Fruit fly (Drosophila melanogaster): Measurements from ENCODE around the gene Taf8.
A peak's percentile ranks its signal among the peaks of the same experiment; 100 is the strongest.

The Taf8 gene

dm6 chrX:18100146-18100669, 1.6 kb upstream of the Taf8 start:
- TF ChIP-seq rgr (GFP tag; optimal IDR thresholded peaks at IDR 0.05), result no peak
- TF ChIP-seq Hnf4 (GFP tag; optimal IDR thresholded peaks at IDR 0.05), result no peak
- no peak for TF ChIP-seq brk (GFP tag; optimal IDR thresholded peaks at IDR 0.05)
- TF ChIP-seq psq (GFP tag; optimal IDR thresholded peaks at IDR 0.05), result no peak
- TF ChIP-seq Rel (GFP tag; optimal IDR thresholded peaks at IDR 0.05), result no peak
- peak; percentile 65 for TF ChIP-seq Rel (tag; optimal IDR thresholded peaks at IDR 0.05)
- no peak for TF ChIP-seq sage (GFP tag; optimal IDR thresholded peaks at IDR 0.05)

dm6 chrX:18101098-18101711, 565 bp upstream of the Taf8 start, which contains the start of gene Mvb12:
Mvb12 (minus strand) TSS chrX:18101314.
- TF ChIP-seq Hnf4 (GFP tag; optimal IDR thresholded peaks at IDR 0.05) (peak; percentile 8), dmrt93B (GFP tag; optimal IDR thresholded peaks at IDR 0.05) (no peak), Rel (GFP tag; optimal IDR thresholded peaks at IDR 0.05) (no peak), Rel (tag; optimal IDR thresholded peaks at IDR 0.05) (peak; percentile 30)

dm6 chrX:18103353-18103752, 1.6 kb downstream of the Taf8 start, which contains the start of gene CG7135:
CG7135 (plus strand) TSS chrX:18103653.
- TF ChIP-seq woc (GFP tag; optimal IDR thresholded peaks at IDR 0.05) (no peak), ey (GFP tag; optimal IDR thresholded peaks at IDR 0.05) (no peak)

dm6 chrX:18106686-18107085, 4.9 kb downstream of the Taf8 start:
- no peak for TF ChIP-seq h (GFP tag; optimal IDR thresholded peaks at IDR 0.05)
- no peak for TF ChIP-seq N (GFP tag; optimal IDR thresholded peaks at IDR 0.05)
- TF ChIP-seq woc (GFP tag; optimal IDR thresholded peaks at IDR 0.05), result no peak
- no peak for TF ChIP-seq Dif (GFP tag; optimal IDR thresholded peaks at IDR 0.05; ENCODE audit: partially characterized antibody)
- no peak for TF ChIP-seq jim (GFP tag; optimal IDR thresholded peaks at IDR 0.05)
- no peak for TF ChIP-seq tai (GFP tag; optimal IDR thresholded peaks at IDR 0.05)
- no peak for TF ChIP-seq Rel (GFP tag; optimal IDR thresholded peaks at IDR 0.05)
- TF ChIP-seq Rel (tag; optimal IDR thresholded peaks at IDR 0.05), result no peak

dm6 chrX:18108676-18109075, 6.9 kb downstream of the Taf8 start:
- TF ChIP-seq fru (GFP tag; optimal IDR thresholded peaks at IDR 0.05), result no peak
- no peak for TF ChIP-seq dl (GFP tag; optimal IDR thresholded peaks at IDR 0.05; ENCODE audit: insufficient read depth in 1 of 2, partially characterized antibody in 2 of 2)
- TF ChIP-seq CrebA (GFP tag; optimal IDR thresholded peaks at IDR 0.05; ENCODE audit: borderline replicate concordance), result no peak
- TF ChIP-seq Abd-B (GFP tag; optimal IDR thresholded peaks at IDR 0.05), result no peak
- no peak for TF ChIP-seq jim (GFP tag; optimal IDR thresholded peaks at IDR 0.05)
- no peak for TF ChIP-seq Hnf4 (GFP tag; optimal IDR thresholded peaks at IDR 0.05)
- no peak for TF ChIP-seq dmrt93B (GFP tag; optimal IDR thresholded peaks at IDR 0.05)
- TF ChIP-seq OdsH (GFP tag; optimal IDR thresholded peaks at IDR 0.05), result no peak
- TF ChIP-seq psq (GFP tag; optimal IDR thresholded peaks at IDR 0.05), result no peak
- no peak for TF ChIP-seq Mio (GFP tag; optimal IDR thresholded peaks at IDR 0.05)
- TF ChIP-seq ey (GFP tag; optimal IDR thresholded peaks at IDR 0.05), result no peak
- no peak for TF ChIP-seq Jra (GFP tag; optimal IDR thresholded peaks at IDR 0.05)
- no peak for TF ChIP-seq HLH106 (tag; optimal IDR thresholded peaks at IDR 0.05)
- TF ChIP-seq brk (GFP tag; optimal IDR thresholded peaks at IDR 0.05), result no peak

- no peak for TF ChIP-seq CG32264 (GFP tag; optimal IDR thresholded peaks at IDR 0.05)
- no peak for TF ChIP-seq fru (GFP tag; optimal IDR thresholded peaks at IDR 0.05)
- no peak for TF ChIP-seq HLH106 (tag; optimal IDR thresholded peaks at IDR 0.05)
- no peak for TF ChIP-seq Mio (GFP tag; optimal IDR thresholded peaks at IDR 0.05)
- TF ChIP-seq jim (GFP tag; optimal IDR thresholded peaks at IDR 0.05), result no peak
- TF ChIP-seq GATAd (GFP tag; optimal IDR thresholded peaks at IDR 0.05), result no peak
- no peak for TF ChIP-seq Sp1 (GFP tag; optimal IDR thresholded peaks at IDR 0.05)
- TF ChIP-seq Dfd (GFP tag; optimal IDR thresholded peaks at IDR 0.05), result no peak
- TF ChIP-seq Abd-B (GFP tag; optimal IDR thresholded peaks at IDR 0.05), result no peak
- no peak for TF ChIP-seq psq (GFP tag; optimal IDR thresholded peaks at IDR 0.05)
- no peak for TF ChIP-seq CrebA (GFP tag; optimal IDR thresholded peaks at IDR 0.05; ENCODE audit: borderline replicate concordance)
- no peak for TF ChIP-seq dmrt93B (GFP tag; optimal IDR thresholded peaks at IDR 0.05)
- TF ChIP-seq usp (GFP tag; optimal IDR thresholded peaks at IDR 0.05), result no peak
- TF ChIP-seq sv (GFP tag; optimal IDR thresholded peaks at IDR 0.05), result no peak
- no peak for TF ChIP-seq brk (GFP tag; optimal IDR thresholded peaks at IDR 0.05)
- TF ChIP-seq foxo (GFP tag; optimal IDR thresholded peaks at IDR 0.05), result no peak
- TF ChIP-seq Dif (GFP tag; optimal IDR thresholded peaks at IDR 0.05; ENCODE audit: partially characterized antibody), result no peak
Observed at dm6 chrX:18114770-18115169, 13.0 kb downstream of the Taf8 start.

All from whole organism, wandering third instar larva.